Worm (Caenorhabditis elegans): ENCODE results near the gene Y22D7AL.1.

ce11 chrIII:1666893-1667292, 14.6 kb downstream of the Y22D7AL.1 start:
- no peak for TF ChIP-seq flt-1 (GFP tag; IDR thresholded peaks at IDR 0.05)
- TF ChIP-seq cog-1 (tag; optimal IDR thresholded peaks at IDR 0.05), result no peak
- no peak for TF ChIP-seq tab-1 (GFP tag; IDR thresholded peaks at IDR 0.05)
